ENCODE assay signal across 5 fruit fly cellular contexts in genomic region chrX:3407760-3408608, dm6.
TF ChIP-seq lines count a peak whose summit lies in the region.

No protein-coding gene starts in this region.

- no peak for TF ChIP-seq CTCF in whole organism, embryonic (GFP tag; optimal IDR thresholded peaks at IDR 0.05; lab: Kevin White, UChicago)

TF ChIP-seq in whole organism, 6 proteins besides CTCF, POLR2A, EP300 and RAD21:
- TF ChIP-seq usp (GFP tag; optimal IDR thresholded peaks at IDR 0.05; lab: Kevin White, UChicago) (no peak), pan (optimal IDR thresholded peaks at IDR 0.05; lab: Kevin White, UChicago) (no peak), Dll (optimal IDR thresholded peaks at IDR 0.05; lab: Kevin White, UChicago) (peak; percentile 64), CG8478 (optimal IDR thresholded peaks at IDR 0.05; lab: Kevin White, UChicago) (peak; percentile 46), EcR (GFP tag; optimal IDR thresholded peaks at IDR 0.05; lab: Kevin White, UChicago) (peak; percentile 50 to 57)
TF ChIP-seq in whole organism: peak in this region for 3.

TF ChIP-seq in whole organism, embryonic, 481 proteins besides CTCF, POLR2A, EP300 and RAD21 (continues in another document):
- TF ChIP-seq abd-A (tag; optimal IDR thresholded peaks at IDR 0.05; lab: Kevin White, UChicago) (peak; percentile 12), inv (GFP tag; IDR thresholded peaks at IDR 0.05; lab: Robert Waterston, UW; ENCODE audit: partially characterized antibody) (no peak), CG16863 (GFP tag; optimal IDR thresholded peaks at IDR 0.05; lab: Kevin White, UChicago) (no peak), nom (GFP tag; optimal IDR thresholded peaks at IDR 0.05; lab: Kevin White, UChicago) (peak; percentile 64), row (GFP tag; IDR thresholded peaks at IDR 0.05; lab: Robert Waterston, UW) (peak; percentile 36), CG11695 (GFP tag; IDR thresholded peaks at IDR 0.05; lab: Robert Waterston, UW) (0 out of 3 replicates have a peak, but pooled peaks have one; percentile 15), hbn (GFP tag; IDR thresholded peaks at IDR 0.05; lab: Robert Waterston, UW; ENCODE audit: partially characterized antibody) (no peak), Hmr (GFP tag; optimal IDR thresholded peaks at IDR 0.05; lab: Kevin White, UChicago) (peak; percentile 20), CG18011 (GFP tag; optimal IDR thresholded peaks at IDR 0.05; lab: Kevin White, UChicago) (no peak), D19B (GFP tag; optimal IDR thresholded peaks at IDR 0.05; lab: Kevin White, UChicago) (no peak), lilli (GFP tag; optimal IDR thresholded peaks at IDR 0.05; lab: Kevin White, UChicago) (peak; percentile 9), Ptx1 (GFP tag; IDR thresholded peaks at IDR 0.05; lab: Robert Waterston, UW) (0 out of 2 replicates have a peak, but pooled peaks have one; percentile 5), klu (GFP tag; IDR thresholded peaks at IDR 0.05; lab: Robert Waterston, UW) (no peak), yki (optimal IDR thresholded peaks at IDR 0.05; lab: Kevin White, UChicago) (no peak), CG8765 (GFP tag; IDR thresholded peaks at IDR 0.05; lab: Robert Waterston, UW) (no peak), CG13624 (GFP tag; optimal IDR thresholded peaks at IDR 0.05; lab: Kevin White, UChicago) (no peak), sim (GFP tag; IDR thresholded peaks at IDR 0.05; lab: Robert Waterston, UW) (no peak), ham (GFP tag; IDR thresholded peaks at IDR 0.05; lab: Robert Waterston, UW) (no peak), CG16815 (GFP tag; optimal IDR thresholded peaks at IDR 0.05; lab: Kevin White, UChicago) (no peak), sd (tag; optimal IDR thresholded peaks at IDR 0.05; lab: Kevin White, UChicago) (peak; percentile 97), CG8089 (GFP tag; optimal IDR thresholded peaks at IDR 0.05; lab: Kevin White, UChicago) (no peak)

TF ChIP-seq in whole organism, prepupa, 60 proteins besides CTCF, POLR2A, EP300 and RAD21 (continues in another document):
- peak; percentile 54 for TF ChIP-seq Hr4 (GFP tag; optimal IDR thresholded peaks at IDR 0.05; lab: Kevin White, UChicago)
- TF ChIP-seq CG16779 (tag; optimal IDR thresholded peaks at IDR 0.05; lab: Kevin White, UChicago) = peak; percentile 19
- TF ChIP-seq Smox (GFP tag; optimal IDR thresholded peaks at IDR 0.05; lab: Kevin White, UChicago) = peak; percentile 82
- peak; percentile 69 for TF ChIP-seq CG8632 (GFP tag; optimal IDR thresholded peaks at IDR 0.05; lab: Kevin White, UChicago)
- peak; percentile 28 for TF ChIP-seq fd85E (GFP tag; optimal IDR thresholded peaks at IDR 0.05; lab: Kevin White, UChicago)
- TF ChIP-seq CG15336 (GFP tag; IDR thresholded peaks at IDR 0.05; lab: Robert Waterston, UW) = peak; percentile 47
- TF ChIP-seq CG6163 (GFP tag; IDR thresholded peaks at IDR 0.05; lab: Robert Waterston, UW) = peak; percentile 75
- peak; percentile 56 for TF ChIP-seq Ets96B (tag; optimal IDR thresholded peaks at IDR 0.05; lab: Kevin White, UChicago)
- peak; percentile 58 for TF ChIP-seq Eip93F (GFP tag; optimal IDR thresholded peaks at IDR 0.05; lab: Kevin White, UChicago)
- peak; percentile 29 for TF ChIP-seq Blimp-1 (GFP tag; optimal IDR thresholded peaks at IDR 0.05; lab: Kevin White, UChicago)
- TF ChIP-seq dac (GFP tag; optimal IDR thresholded peaks at IDR 0.05; lab: Kevin White, UChicago) = no peak
- peak; percentile 85 for TF ChIP-seq Met (GFP tag; optimal IDR thresholded peaks at IDR 0.05; lab: Kevin White, UChicago)
- peak; percentile 70 for TF ChIP-seq CG3919 (GFP tag; optimal IDR thresholded peaks at IDR 0.05; lab: Kevin White, UChicago)
- TF ChIP-seq CG6808 (GFP tag; optimal IDR thresholded peaks at IDR 0.05; lab: Kevin White, UChicago) = peak; percentile 40
- peak; percentile 78 for TF ChIP-seq CG34406 (GFP tag; optimal IDR thresholded peaks at IDR 0.05; lab: Kevin White, UChicago)
- peak; percentile 69 for TF ChIP-seq CG10631 (GFP tag; optimal IDR thresholded peaks at IDR 0.05; lab: Kevin White, UChicago)
- peak; percentile 50 for TF ChIP-seq CG8319 (GFP tag; optimal IDR thresholded peaks at IDR 0.05; lab: Kevin White, UChicago)
- peak; percentile 93 for TF ChIP-seq svp (GFP tag; lab: Kevin White, UChicago)
- peak; percentile 40 for TF ChIP-seq CG3032 (tag; optimal IDR thresholded peaks at IDR 0.05; lab: Kevin White, UChicago)
- peak; percentile 40 for TF ChIP-seq CG10669 (GFP tag; optimal IDR thresholded peaks at IDR 0.05; lab: Kevin White, UChicago)
- peak; percentile 27 for TF ChIP-seq fkh (GFP tag; optimal IDR thresholded peaks at IDR 0.05; lab: Kevin White, UChicago)
- no peak for TF ChIP-seq dsx (GFP tag; optimal IDR thresholded peaks at IDR 0.05; lab: Kevin White, UChicago; ENCODE audit: poor library complexity, severe bottlenecking)

TF ChIP-seq in whole organism, pupa, 21 proteins besides CTCF, POLR2A, EP300 and RAD21:
- TF ChIP-seq CG8301 (tag; optimal IDR thresholded peaks at IDR 0.05; lab: Kevin White, UChicago) (no peak), CG12605 (GFP tag; IDR thresholded peaks at IDR 0.05; lab: Robert Waterston, UW) (no peak), CG13204 (GFP tag; optimal IDR thresholded peaks at IDR 0.05; lab: Kevin White, UChicago) (peak; percentile 71), fd96Ca (GFP tag; IDR thresholded peaks at IDR 0.05; lab: Robert Waterston, UW) (no peak; the same call in 2 of the 3 replicates), Snoo (tag; optimal IDR thresholded peaks at IDR 0.05; lab: Kevin White, UChicago) (peak; percentile 68), CG8159 (tag; optimal IDR thresholded peaks at IDR 0.05; lab: Kevin White, UChicago) (peak; percentile 57), D1 (tag; optimal IDR thresholded peaks at IDR 0.05; lab: Kevin White, UChicago) (no peak), Pif1B (GFP tag; optimal IDR thresholded peaks at IDR 0.05; lab: Kevin White, UChicago) (peak; percentile 79), CG34367 (tag; optimal IDR thresholded peaks at IDR 0.05; lab: Kevin White, UChicago) (peak; percentile 45), CG15710 (tag; optimal IDR thresholded peaks at IDR 0.05; lab: Kevin White, UChicago) (peak; percentile 35), gl (tag; optimal IDR thresholded peaks at IDR 0.05; lab: Kevin White, UChicago) (peak; percentile 3), CG10348 (GFP tag; IDR thresholded peaks at IDR 0.05; lab: Robert Waterston, UW) (no peak), CG14655 (GFP tag; optimal IDR thresholded peaks at IDR 0.05; lab: Kevin White, UChicago) (peak; percentile 53), CG17806 (tag; optimal IDR thresholded peaks at IDR 0.05; lab: Kevin White, UChicago) (peak; percentile 54), Pif1A (GFP tag; optimal IDR thresholded peaks at IDR 0.05; lab: Kevin White, UChicago) (peak; percentile 76), Ets98B (GFP tag; IDR thresholded peaks at IDR 0.05; lab: Robert Waterston, UW) (no peak; the same call in 1 of the 2 replicates), CG4496 (GFP tag; IDR thresholded peaks at IDR 0.05; lab: Robert Waterston, UW) (peak; percentile 44; the same call in 2 of the 3 replicates), rn (GFP tag; IDR thresholded peaks at IDR 0.05; lab: Robert Waterston, UW) (no peak), EcR (GFP tag; optimal IDR thresholded peaks at IDR 0.05; lab: Kevin White, UChicago) (peak; percentile 82), CG9948 (tag; optimal IDR thresholded peaks at IDR 0.05; lab: Kevin White, UChicago) (peak; percentile 32), CG32121 (GFP tag; IDR thresholded peaks at IDR 0.05; lab: Robert Waterston, UW) (no peak)

TF ChIP-seq in whole organism, wandering third instar larva, 38 proteins besides CTCF, POLR2A, EP300 and RAD21 (continues in another document):
- peak; percentile 77 for TF ChIP-seq brk (GFP tag; optimal IDR thresholded peaks at IDR 0.05; lab: Kevin White, UChicago)
- TF ChIP-seq psq (GFP tag; optimal IDR thresholded peaks at IDR 0.05; lab: Kevin White, UChicago) = peak; percentile 77
- TF ChIP-seq foxo (GFP tag; optimal IDR thresholded peaks at IDR 0.05; lab: Kevin White, UChicago) = peak; percentile 35 to 90
- TF ChIP-seq CrebA (GFP tag; optimal IDR thresholded peaks at IDR 0.05; lab: Kevin White, UChicago; ENCODE audit: borderline replicate concordance) = peak; percentile 52
- peak; percentile 73 for TF ChIP-seq CG32264 (GFP tag; optimal IDR thresholded peaks at IDR 0.05; lab: Kevin White, UChicago)
- peak; percentile 81 for TF ChIP-seq Hnf4 (GFP tag; optimal IDR thresholded peaks at IDR 0.05; lab: Kevin White, UChicago)
- TF ChIP-seq br (GFP tag; optimal IDR thresholded peaks at IDR 0.05; lab: Kevin White, UChicago) = peak; percentile 87
- peak; percentile 59 for TF ChIP-seq HLH106 (tag; optimal IDR thresholded peaks at IDR 0.05; lab: Kevin White, UChicago)
- peak; percentile 78 for TF ChIP-seq sage (GFP tag; optimal IDR thresholded peaks at IDR 0.05; lab: Kevin White, UChicago)
- TF ChIP-seq lola (GFP tag; optimal IDR thresholded peaks at IDR 0.05; lab: Kevin White, UChicago) = no peak
- TF ChIP-seq Sp1 (GFP tag; optimal IDR thresholded peaks at IDR 0.05; lab: Kevin White, UChicago) = peak; percentile 48
- peak; percentile 87 for TF ChIP-seq h (GFP tag; optimal IDR thresholded peaks at IDR 0.05; lab: Kevin White, UChicago)
- no peak for TF ChIP-seq pan (optimal IDR thresholded peaks at IDR 0.05; lab: Kevin White, UChicago)
- peak; percentile 93 for TF ChIP-seq fru (GFP tag; optimal IDR thresholded peaks at IDR 0.05; lab: Kevin White, UChicago)
- peak; percentile 70 for TF ChIP-seq Jra (GFP tag; optimal IDR thresholded peaks at IDR 0.05; lab: Kevin White, UChicago)
- TF ChIP-seq Dfd (GFP tag; optimal IDR thresholded peaks at IDR 0.05; lab: Kevin White, UChicago) = no peak
- peak; percentile 22 for TF ChIP-seq dsf (GFP tag; optimal IDR thresholded peaks at IDR 0.05; lab: Kevin White, UChicago; ENCODE audit: borderline replicate concordance)
- peak in 1 of 2 experiments; percentile 38 for TF ChIP-seq dl (GFP tag; optimal IDR thresholded peaks at IDR 0.05; lab: Kevin White, UChicago; ENCODE audit: insufficient read depth in 1 of 2, partially characterized antibody in 2 of 2)
- TF ChIP-seq GATAd (GFP tag; optimal IDR thresholded peaks at IDR 0.05; lab: Kevin White, UChicago) = no peak
- peak; percentile 84 for TF ChIP-seq rgr (GFP tag; optimal IDR thresholded peaks at IDR 0.05; lab: Kevin White, UChicago)
- TF ChIP-seq woc (GFP tag; optimal IDR thresholded peaks at IDR 0.05; lab: Kevin White, UChicago) = peak; percentile 92
- TF ChIP-seq Vsx2 (GFP tag; optimal IDR thresholded peaks at IDR 0.05; lab: Kevin White, UChicago; ENCODE audit: partially characterized antibody) = no peak
- TF ChIP-seq CG9705 (GFP tag; optimal IDR thresholded peaks at IDR 0.05; lab: Kevin White, UChicago) = peak; percentile 25
- no peak for TF ChIP-seq Abd-B (GFP tag; optimal IDR thresholded peaks at IDR 0.05; lab: Kevin White, UChicago)
- TF ChIP-seq OdsH (GFP tag; optimal IDR thresholded peaks at IDR 0.05; lab: Kevin White, UChicago) = peak; percentile 83
- TF ChIP-seq Rel (GFP tag; optimal IDR thresholded peaks at IDR 0.05; lab: Kevin White, UChicago) = peak; percentile 78
- TF ChIP-seq Rel (tag; optimal IDR thresholded peaks at IDR 0.05; lab: Kevin White, UChicago) = peak; percentile 61
- TF ChIP-seq tai (GFP tag; optimal IDR thresholded peaks at IDR 0.05; lab: Kevin White, UChicago) = no peak
- TF ChIP-seq jim (GFP tag; optimal IDR thresholded peaks at IDR 0.05; lab: Kevin White, UChicago) = peak; percentile 79
